Fruit fly (Drosophila melanogaster) whole organism, embryonic: ENCODE data around the gene PpV.

Experiments used
- Antp ChIP-seq: fragments of 200-800 bp; sonication (Bioruptor generic); optimal IDR thresholded peaks from 3 replicates; lab custom pipeline; 2016; ENCODE audit warnings: missing biosample characterization, missing genetic modification characterization
- BEAF-32 ChIP-seq: fragments of 200-800 bp; sonication (Bioruptor generic); optimal IDR thresholded peaks from 3 replicates; lab custom pipeline; 2017; ENCODE audit warnings: missing biosample characterization, missing genetic modification characterization, mild to moderate bottlenecking, moderate library complexity, missing genetic modification reagents
- CG12744 ChIP-seq: fragments of 200-800 bp; sonication (Bioruptor generic); optimal IDR thresholded peaks from 2 replicates; lab custom pipeline; 2016; ENCODE audit warnings: missing biosample characterization, missing genetic modification characterization
- CG14860 ChIP-seq: fragments of 200-800 bp; sonication (Bioruptor generic); IDR thresholded peaks from 3 replicates; pipeline ENCODE4 v1.3.6; 2022; ENCODE audit warnings: missing biosample characterization, missing genetic modification characterization; ENCODE audit not compliant: partially characterized antibody
- CG15011 ChIP-seq: fragments of 200-800 bp; sonication (Bioruptor generic); optimal IDR thresholded peaks from 3 replicates; lab custom pipeline; 2018; ENCODE audit warnings: missing biosample characterization, mild to moderate bottlenecking, missing genetic modification characterization
- CG1603 ChIP-seq: fragments of 200-800 bp; sonication (Bioruptor generic); optimal IDR thresholded peaks from 2 replicates; lab custom pipeline; 2019; ENCODE audit warnings: missing biosample characterization, mild to moderate bottlenecking, missing genetic modification characterization, moderate library complexity
- CG16815 ChIP-seq: fragments of 200-800 bp; sonication (Bioruptor generic); optimal IDR thresholded peaks from 3 replicates; lab custom pipeline; 2017; ENCODE audit warnings: missing biosample characterization, mild to moderate bottlenecking, missing genetic modification characterization
- CG17186 ChIP-seq: fragments of 200-800 bp; sonication (Bioruptor generic); optimal IDR thresholded peaks from 3 replicates; lab custom pipeline; 2017; ENCODE audit warnings: missing biosample characterization, missing genetic modification reagents, missing genetic modification characterization
- CG18262 ChIP-seq: fragments of 200-800 bp; optimal IDR thresholded peaks from 3 replicates; lab custom pipeline; 2019; ENCODE audit warnings: missing biosample characterization, mild to moderate bottlenecking, missing genetic modification characterization, moderate library complexity
- CG1832 ChIP-seq: fragments of 200-800 bp; sonication (Bioruptor generic); optimal IDR thresholded peaks from 2 replicates; lab custom pipeline; 2017; ENCODE audit warnings: missing biosample characterization, mild to moderate bottlenecking, missing genetic modification characterization, inconsistent platforms
- CG18476 ChIP-seq: fragments of 200-800 bp; sonication (Bioruptor generic); optimal IDR thresholded peaks from 2 replicates; lab custom pipeline; 2016; ENCODE audit warnings: missing biosample characterization, mild to moderate bottlenecking, missing genetic modification characterization
- CG34224 ChIP-seq: fragments of 200-800 bp; sonication (Bioruptor generic); IDR thresholded peaks from 3 replicates; pipeline ENCODE4 v1.3.6; 2022; ENCODE audit warnings: missing biosample characterization, missing genetic modification characterization; ENCODE audit not compliant: partially characterized antibody
- CG4424 ChIP-seq: fragments of 200-800 bp; sonication (Bioruptor generic); optimal IDR thresholded peaks from 3 replicates; lab custom pipeline; 2016; ENCODE audit warnings: missing biosample characterization, missing genetic modification characterization
- CG4617 ChIP-seq: fragments of 200-800 bp; sonication (Bioruptor generic); optimal IDR thresholded peaks from 3 replicates; lab custom pipeline; 2016; ENCODE audit warnings: missing biosample characterization, missing genetic modification characterization, borderline replicate concordance
- CG6765 ChIP-seq: fragments of 200-800 bp; sonication (Bioruptor generic); optimal IDR thresholded peaks from 3 replicates; lab custom pipeline; 2017; ENCODE audit warnings: missing biosample characterization, mild to moderate bottlenecking, missing genetic modification characterization
- CG7839 ChIP-seq: fragments of 200-800 bp; sonication (Bioruptor generic); optimal IDR thresholded peaks from 3 replicates; lab custom pipeline; 2018; ENCODE audit warnings: missing biosample characterization, mild to moderate bottlenecking, missing genetic modification characterization, moderate library complexity
- CG8359 ChIP-seq: fragments of 200-800 bp; sonication (Bioruptor generic); optimal IDR thresholded peaks from 2 replicates; lab custom pipeline; 2017; ENCODE audit warnings: missing biosample characterization, mild to moderate bottlenecking, missing genetic modification characterization, borderline replicate concordance
- CG9876 ChIP-seq: fragments of 200-800 bp; sonication (Bioruptor generic); optimal IDR thresholded peaks from 2 replicates; lab custom pipeline; 2016; ENCODE audit warnings: missing biosample characterization, missing genetic modification characterization
- CTCF ChIP-seq: fragments of 200-800 bp; sonication (Bioruptor generic); optimal IDR thresholded peaks from 2 replicates; lab custom pipeline; 2017; ENCODE audit warnings: missing biosample characterization, mild to moderate bottlenecking, missing genetic modification characterization, moderate library complexity
- Camta ChIP-seq: fragments of 200-800 bp; sonication (Bioruptor generic); optimal IDR thresholded peaks from 2 replicates; lab custom pipeline; 2016; ENCODE audit warnings: missing biosample characterization, missing genetic modification characterization
- Dref ChIP-seq: fragments of 200-800 bp; sonication (Bioruptor generic); IDR thresholded peaks from 2 replicates; pipeline ENCODE4 v1.3.6; 2022; ENCODE audit warnings: missing biosample characterization, missing genetic modification characterization
- E2f1 ChIP-seq: fragments of 200-800 bp; sonication (Bioruptor generic); IDR thresholded peaks from 2 replicates; pipeline ENCODE4 v1.3.6; 2022; ENCODE audit warnings: missing biosample characterization, missing genetic modification characterization
- Lpt ChIP-seq: fragments of >200 bp; optimal IDR thresholded peaks from 2 replicates; lab custom pipeline; 2018; ENCODE audit warnings: missing biosample characterization, missing genetic modification characterization
- MBD-R2 ChIP-seq: fragments of 200-800 bp; sonication (Bioruptor generic); IDR thresholded peaks from 2 replicates; pipeline ENCODE4 v1.3.6; 2022; ENCODE audit warnings: missing biosample characterization, missing genetic modification characterization
- Mad ChIP-seq: fragments of 200-800 bp; sonication (Bioruptor generic); optimal IDR thresholded peaks from 2 replicates; lab custom pipeline; 2016; ENCODE audit warnings: missing biosample characterization, missing genetic modification characterization
- Oli ChIP-seq: fragments of 200-800 bp; sonication (Bioruptor generic); optimal IDR thresholded peaks from 2 replicates; lab custom pipeline; 2018; ENCODE audit warnings: missing biosample characterization, mild to moderate bottlenecking, missing genetic modification characterization, moderate library complexity
- PHDP ChIP-seq: fragments of 200-800 bp; sonication (Bioruptor generic); optimal IDR thresholded peaks from 3 replicates; lab custom pipeline; 2018; ENCODE audit warnings: missing biosample characterization, mild to moderate bottlenecking, missing genetic modification characterization, moderate library complexity
- Six4 ChIP-seq: fragments of 200-800 bp; sonication (Bioruptor generic); optimal IDR thresholded peaks from 2 replicates; lab custom pipeline; 2016; ENCODE audit warnings: missing biosample characterization, missing genetic modification characterization
- Taf1 ChIP-seq: fragments of 200-800 bp; sonication (Bioruptor generic); IDR thresholded peaks from 2 replicates; pipeline ENCODE4 v1.3.6; 2022; ENCODE audit warnings: missing biosample characterization, missing genetic modification characterization
- amos ChIP-seq: fragments of 200-800 bp; sonication (Bioruptor generic); IDR thresholded peaks from 2 replicates; pipeline ENCODE4 v1.3.6; 2022; ENCODE audit warnings: missing biosample characterization, missing genetic modification characterization; ENCODE audit not compliant: partially characterized antibody
- ase ChIP-seq: fragments of 200-800 bp; sonication (Bioruptor generic); IDR thresholded peaks from 3 replicates; pipeline ENCODE4 v1.3.6; 2022; ENCODE audit warnings: missing biosample characterization, missing genetic modification characterization
- bsh ChIP-seq, 2 experiments: fragments of 200-800 bp; sonication (Bioruptor generic); optimal IDR thresholded peaks; 2 replicates each; lab custom pipeline; 2017 to 2018; ENCODE audit warnings: mild to moderate bottlenecking in 2 of 2, missing biosample characterization in 2 of 2, missing genetic modification characterization in 2 of 2, moderate library complexity in 1 of 2
- cad ChIP-seq: fragments of >200 bp; optimal IDR thresholded peaks from 2 replicates; lab custom pipeline; 2017; ENCODE audit warnings: missing biosample characterization, missing genetic modification characterization
- ci ChIP-seq: fragments of 200-800 bp; sonication (Bioruptor generic); IDR thresholded peaks from 3 replicates; pipeline ENCODE4 v1.3.6; 2022; ENCODE audit warnings: missing biosample characterization, missing genetic modification characterization
- danr ChIP-seq: fragments of 200-800 bp; sonication (Bioruptor generic); IDR thresholded peaks from 2 replicates; pipeline ENCODE4 v1.3.6; 2022; ENCODE audit warnings: missing biosample characterization, missing genetic modification characterization
- dm ChIP-seq: fragments of 200-800 bp; sonication (Bioruptor generic); optimal IDR thresholded peaks from 3 replicates; lab custom pipeline; 2016; ENCODE audit warnings: missing biosample characterization, missing genetic modification characterization
- fd102C ChIP-seq: fragments of 200-800 bp; sonication (Bioruptor generic); optimal IDR thresholded peaks from 2 replicates; lab custom pipeline; 2018; ENCODE audit warnings: missing biosample characterization, mild to moderate bottlenecking, missing genetic modification characterization, moderate library complexity
- gsb-n ChIP-seq: fragments of 200-800 bp; sonication (Bioruptor generic); optimal IDR thresholded peaks from 3 replicates; lab custom pipeline; 2018; ENCODE audit warnings: missing biosample characterization, mild to moderate bottlenecking, missing genetic modification characterization
- lbe ChIP-seq: fragments of 200-800 bp; sonication (Bioruptor generic); optimal IDR thresholded peaks from 2 replicates; lab custom pipeline; 2016; ENCODE audit warnings: missing biosample characterization, mild to moderate bottlenecking, missing genetic modification characterization
- lov ChIP-seq, 2 experiments: fragments of 200-800 bp in 1 of 2; fragments of >200 bp in 1 of 2; sonication (Bioruptor generic) in 1 of 2; IDR thresholded peaks in 1 of 2; optimal IDR thresholded peaks in 1 of 2; 2 replicates in 1 of 2; 3 replicates in 1 of 2; pipeline versions ENCODE4 v1.3.6 to Lab custom; 2017 to 2022; ENCODE audit warnings: missing biosample characterization in 1 of 2, missing genetic modification characterization in 1 of 2
- mam ChIP-seq: fragments of 200-800 bp; sonication (Bioruptor generic); optimal IDR thresholded peaks from 3 replicates; lab custom pipeline; 2016; ENCODE audit warnings: missing biosample characterization, missing genetic modification characterization
- peb ChIP-seq: fragments of 200-800 bp; sonication (Bioruptor generic); IDR thresholded peaks from 2 replicates; pipeline ENCODE4 v1.3.6; 2022; ENCODE audit warnings: missing biosample characterization, missing genetic modification characterization
- prd ChIP-seq, 3 experiments: fragments of >200 bp in 2 of 3; fragments of 200-800 bp in 1 of 3; sonication (Bioruptor generic) in 1 of 3; optimal IDR thresholded peaks in 2 of 3; IDR thresholded peaks in 1 of 3; 2 replicates in 2 of 3; 3 replicates in 1 of 3; pipeline versions ENCODE4 v1.3.6 to Lab custom; 2017 to 2022; ENCODE audit warnings: missing biosample characterization in 1 of 3, missing genetic modification characterization in 1 of 3
- repo ChIP-seq: fragments of 200-800 bp; sonication (Bioruptor generic); optimal IDR thresholded peaks from 2 replicates; lab custom pipeline; 2016; ENCODE audit warnings: missing biosample characterization, missing genetic modification characterization
- schlank ChIP-seq: fragments of 200-800 bp; sonication (Bioruptor generic); optimal IDR thresholded peaks from 2 replicates; lab custom pipeline; 2018; ENCODE audit warnings: missing biosample characterization, mild to moderate bottlenecking, missing genetic modification characterization
- sens-2 ChIP-seq: fragments of 200-800 bp; sonication (Bioruptor generic); IDR thresholded peaks from 2 replicates; pipeline ENCODE4 v1.3.6; 2022; ENCODE audit warnings: missing biosample characterization, missing genetic modification characterization
- seq ChIP-seq: fragments of 200-800 bp; sonication (Bioruptor generic); IDR thresholded peaks from 2 replicates; pipeline ENCODE4 v1.3.6; 2022; ENCODE audit warnings: missing biosample characterization, missing genetic modification characterization
- slou ChIP-seq: fragments of 200-800 bp; sonication (Bioruptor generic); optimal IDR thresholded peaks from 3 replicates; lab custom pipeline; 2016; ENCODE audit warnings: missing biosample characterization, missing genetic modification characterization
- sob ChIP-seq: fragments of 200-800 bp; sonication (Bioruptor generic); IDR thresholded peaks from 2 replicates; pipeline ENCODE4 v1.3.6; 2022; ENCODE audit warnings: missing biosample characterization, missing genetic modification characterization
- vvl ChIP-seq: fragments of 200-800 bp; sonication (Bioruptor generic); IDR thresholded peaks from 2 replicates; pipeline ENCODE4 v1.3.6; 2022; ENCODE audit warnings: missing biosample characterization, missing genetic modification characterization

Gene PpV

DNA sequence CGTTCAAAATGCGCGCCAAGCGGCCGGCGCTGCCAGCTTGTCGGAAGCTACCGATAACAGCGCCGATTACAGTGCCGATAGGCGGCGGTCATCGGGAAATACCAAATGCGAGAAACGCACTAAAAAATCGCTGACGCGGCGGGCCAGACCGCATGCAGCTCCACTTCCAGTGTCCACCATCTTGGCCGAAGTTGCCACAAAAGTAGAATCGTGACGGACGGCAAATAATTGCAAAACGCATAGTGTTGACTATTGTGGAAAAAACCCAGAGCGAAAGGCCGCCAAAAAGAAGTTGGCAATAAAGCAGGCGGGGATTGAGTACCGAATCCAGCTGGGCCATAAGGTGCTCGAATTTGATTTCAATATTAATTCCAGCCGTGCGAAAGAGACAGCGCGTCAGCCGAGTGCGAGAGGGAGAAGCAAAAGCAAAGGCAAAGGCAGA, 25.8 kb downstream of the PpV start, which contains the start of gene CG3847 (continued):
- TF ChIP-seq Antp (GFP tag; lab: Kevin White, UChicago) (peak; percentile 44), MBD-R2 (peak; percentile 73), CG12744 (GFP tag; lab: Kevin White, UChicago) (no peak), CG8359 (peak; percentile 84), sens-2 (GFP tag; lab: Robert Waterston, UW) (no peak), prd (optimal IDR thresholded peaks at IDR 0.05; lab: Kevin White, UChicago) (no peak), prd (GFP tag; IDR thresholded peaks at IDR 0.05; lab: Robert Waterston, UW) (0 out of 3 replicates have a peak, but pooled peaks have one; percentile 29), Oli (tag; lab: Kevin White, UChicago) (no peak), Mad (GFP tag; lab: Kevin White, UChicago) (peak; percentile 54), vvl (GFP tag; lab: Robert Waterston, UW) (peak; percentile 59), CG9876 (GFP tag; lab: Kevin White, UChicago) (no peak), Dref (peak; percentile 96), CG4424 (no peak), CG17186 (GFP tag; lab: Kevin White, UChicago) (peak; percentile 72), ase (GFP tag; lab: Robert Waterston, UW) (no peak), CG1603 (tag; lab: Kevin White, UChicago) (peak; percentile 85), CG16815 (GFP tag; lab: Kevin White, UChicago) (no peak), danr (GFP tag; lab: Robert Waterston, UW) (no peak), cad (GFP tag; lab: Kevin White, UChicago) (no peak), CG18476 (GFP tag; lab: Kevin White, UChicago) (no peak), Camta (GFP tag; lab: Kevin White, UChicago) (peak; percentile 13), Lpt (GFP tag; lab: Kevin White, UChicago) (no peak), amos (GFP tag; lab: Robert Waterston, UW) (peak; percentile 80), slou (peak; percentile 23), CG15011 (GFP tag; lab: Kevin White, UChicago) (no peak), gsb-n (peak; percentile 21), sob (GFP tag; lab: Robert Waterston, UW) (peak; percentile 72), lbe (no peak), fd102C (GFP tag; lab: Kevin White, UChicago) (no peak), BEAF-32 (GFP tag; lab: Kevin White, UChicago) (peak; percentile 71), Taf1 (no peak), Six4 (GFP tag; lab: Kevin White, UChicago) (no peak), CG14860 (GFP tag; lab: Robert Waterston, UW) (peak; percentile 52; the same call in 1 of the 3 replicates), ci (peak; percentile 74; the same call in 2 of the 3 replicates), seq (GFP tag; lab: Robert Waterston, UW) (no peak), bsh (GFP tag; optimal IDR thresholded peaks at IDR 0.05; lab: Kevin White, UChicago) (no peak), mam (GFP tag; lab: Kevin White, UChicago) (peak; percentile 48), CG18262 (tag; lab: Kevin White, UChicago) (peak; percentile 25), CG7839 (tag; lab: Kevin White, UChicago) (peak; percentile 8), schlank (no peak), peb (GFP tag; lab: Robert Waterston, UW) (0 out of 2 replicates have a peak, but pooled peaks have one; percentile 6), PHDP (tag; lab: Kevin White, UChicago) (no peak), CTCF (GFP tag; lab: Kevin White, UChicago) (peak; percentile 37), lov (optimal IDR thresholded peaks at IDR 0.05; lab: Kevin White, UChicago) (no peak), lov (GFP tag; IDR thresholded peaks at IDR 0.05; lab: Robert Waterston, UW) (0 out of 3 replicates have a peak, but pooled peaks have one; percentile 46), CG1832 (peak; percentile 78), CG34224 (GFP tag; lab: Robert Waterston, UW) (peak; percentile 43; the same call in 1 of the 3 replicates), CG4617 (GFP tag; lab: Kevin White, UChicago) (peak; percentile 96), repo (GFP tag; lab: Kevin White, UChicago) (peak; percentile 46), dm (GFP tag; lab: Kevin White, UChicago) (peak; percentile 65), E2f1 (GFP tag; lab: Robert Waterston, UW) (peak; percentile 54; the same call in 1 of the 2 replicates), CG6765 (GFP tag; lab: Kevin White, UChicago) (peak; percentile 34)
